Worm (Caenorhabditis elegans) whole organism, midembryonic: ENCODE data around the gene irld-67.

Experiments
- T22C8.4 ChIP-seq: fragments of 200-800 bp; sonication (Bioruptor generic); IDR thresholded peaks from 2 replicates; pipeline ENCODE4 v1.3.6; 2022; ENCODE audit warnings: missing genetic modification characterization, missing compliant biosample characterization
- cog-1 ChIP-seq: sonication (generic microtip); optimal IDR thresholded peaks from 2 replicates; lab custom pipeline; 2016; ENCODE audit warnings: missing genetic modification characterization, missing compliant biosample characterization
- flt-1 ChIP-seq: fragments of 200-800 bp; sonication (Bioruptor generic); IDR thresholded peaks from 2 replicates; pipeline ENCODE4 v1.3.6; 2022; ENCODE audit warnings: missing genetic modification characterization, missing compliant biosample characterization
- klf-2 ChIP-seq: fragments of 200-800 bp; sonication (Bioruptor generic); conservative IDR thresholded peaks from 2 replicates; pipeline ENCODE4 v1.3.6; 2022; ENCODE audit warnings: missing genetic modification reagents, missing genetic modification characterization, missing compliant biosample characterization
- med-1 ChIP-seq: sonication (generic microtip); optimal IDR thresholded peaks from 2 replicates; lab custom pipeline; 2017; ENCODE audit warnings: missing genetic modification characterization, mild to moderate bottlenecking, missing compliant biosample characterization, antibody characterized with exemption, missing genetic modification reagents; ENCODE audit not compliant: insufficient read depth
- ref-1 ChIP-seq: fragments of 200-800 bp; sonication (Bioruptor generic); conservative IDR thresholded peaks from 2 replicates; pipeline ENCODE4 v1.3.6; 2022; ENCODE audit warnings: missing genetic modification reagents, missing genetic modification characterization, missing compliant biosample characterization
- tab-1 ChIP-seq: fragments of 200-800 bp; sonication (Bioruptor generic); IDR thresholded peaks from 2 replicates; pipeline ENCODE4 v1.3.6; 2022; ENCODE audit warnings: missing genetic modification characterization, missing compliant biosample characterization
- ztf-23 ChIP-seq: fragments of 200-800 bp; sonication (Bioruptor generic); IDR thresholded peaks from 2 replicates; pipeline ENCODE4 v1.3.6; 2022; ENCODE audit warnings: missing genetic modification reagents, missing genetic modification characterization, missing compliant biosample characterization
- ztf-29 ChIP-seq: fragments of 200-800 bp; sonication (Bioruptor generic); IDR thresholded peaks from 2 replicates; pipeline ENCODE4 v1.3.6; 2022; ENCODE audit warnings: missing genetic modification reagents, missing genetic modification characterization, missing compliant biosample characterization

irld-67 gene

ce11 chrII:2963619-2964018 lies 29.4 kb upstream of the irld-67 start:
- TF ChIP-seq cog-1 (tag; lab: Kevin White, UChicago) (no peak), ref-1 (GFP tag; lab: Robert Waterston, UW) (no peak), T22C8.4 (GFP tag; lab: Robert Waterston, UW) (no peak), klf-2 (no peak), ztf-23 (GFP tag; lab: Robert Waterston, UW) (no peak), tab-1 (GFP tag; lab: Robert Waterston, UW) (no peak), flt-1 (GFP tag; lab: Robert Waterston, UW) (no peak), med-1 (GFP tag; lab: Kevin White, UChicago) (no peak)

ce11 chrII:2962531-2963164 lies 28.4 kb upstream of the irld-67 start:
- no peak for TF ChIP-seq ztf-29
- TF ChIP-seq klf-2 = no peak
- no peak for TF ChIP-seq tab-1 (GFP tag; lab: Robert Waterston, UW)
- TF ChIP-seq T22C8.4 (GFP tag; lab: Robert Waterston, UW) = no peak
- TF ChIP-seq ztf-23 (GFP tag; lab: Robert Waterston, UW) = no peak
- TF ChIP-seq ref-1 (GFP tag; lab: Robert Waterston, UW) = no peak
- no peak for TF ChIP-seq med-1 (GFP tag; lab: Kevin White, UChicago)
- TF ChIP-seq cog-1 (tag; lab: Kevin White, UChicago) = no peak
- no peak for TF ChIP-seq flt-1 (GFP tag; lab: Robert Waterston, UW)

- no peak for TF ChIP-seq klf-2
- TF ChIP-seq ztf-29 = no peak
- no peak for TF ChIP-seq ztf-23 (GFP tag; lab: Robert Waterston, UW)
- no peak for TF ChIP-seq T22C8.4 (GFP tag; lab: Robert Waterston, UW)
Measured at ce11 chrII:2958308-2958707, 24.1 kb upstream of the irld-67 start, which contains the start of gene srw-60. srw-60 (plus strand) TSS chrII:2958608.

- TF ChIP-seq tab-1 (GFP tag; lab: Robert Waterston, UW) = no peak
- TF ChIP-seq flt-1 (GFP tag; lab: Robert Waterston, UW) = no peak
- no peak for TF ChIP-seq med-1 (GFP tag; lab: Kevin White, UChicago)
- TF ChIP-seq ztf-29 = no peak
- no peak for TF ChIP-seq ztf-23 (GFP tag; lab: Robert Waterston, UW)
- TF ChIP-seq T22C8.4 (GFP tag; lab: Robert Waterston, UW) = no peak
- TF ChIP-seq cog-1 (tag; lab: Kevin White, UChicago) = no peak
- TF ChIP-seq klf-2 = no peak
- TF ChIP-seq ref-1 (GFP tag; lab: Robert Waterston, UW) = no peak
Measured at ce11 chrII:2955656-2956115, 21.4 kb upstream of the irld-67 start, which contains the start of gene irld-48. irld-48 (plus strand) TSS chrII:2956065.

- no peak for TF ChIP-seq cog-1 (tag; lab: Kevin White, UChicago)
- no peak for TF ChIP-seq klf-2
Measured at ce11 chrII:2952629-2953028, 18.4 kb upstream of the irld-67 start, which contains the start of gene irld-51. irld-51 (minus strand) TSS chrII:2952729.

- TF ChIP-seq ref-1 (GFP tag; lab: Robert Waterston, UW) (no peak), flt-1 (GFP tag; lab: Robert Waterston, UW) (no peak), tab-1 (GFP tag; lab: Robert Waterston, UW) (no peak), T22C8.4 (GFP tag; lab: Robert Waterston, UW) (no peak), med-1 (GFP tag; lab: Kevin White, UChicago) (no peak), ztf-23 (GFP tag; lab: Robert Waterston, UW) (no peak), ztf-29 (no peak), klf-2 (no peak), cog-1 (tag; lab: Kevin White, UChicago) (no peak)
Measured at ce11 chrII:2948614-2949013, 14.4 kb upstream of the irld-67 start.

- TF ChIP-seq cog-1 (tag; lab: Kevin White, UChicago) = no peak
Measured at ce11 chrII:2946438-2946837, 12.2 kb upstream of the irld-67 start, which contains the start of gene srw-79. srw-79 (plus strand) TSS chrII:2946738.

- no peak for TF ChIP-seq ztf-23 (GFP tag; lab: Robert Waterston, UW)
- no peak for TF ChIP-seq ztf-29
- no peak for TF ChIP-seq med-1 (GFP tag; lab: Kevin White, UChicago)
- no peak for TF ChIP-seq klf-2
- TF ChIP-seq flt-1 (GFP tag; lab: Robert Waterston, UW) = no peak
- no peak for TF ChIP-seq cog-1 (tag; lab: Kevin White, UChicago)
- no peak for TF ChIP-seq ref-1 (GFP tag; lab: Robert Waterston, UW)
- no peak for TF ChIP-seq T22C8.4 (GFP tag; lab: Robert Waterston, UW)
- no peak for TF ChIP-seq tab-1 (GFP tag; lab: Robert Waterston, UW)
Measured at ce11 chrII:2943966-2944365, 9.7 kb upstream of the irld-67 start, which contains the start of the genes irld-50 and irld-49. irld-50 (minus strand) TSS chrII:2944066. irld-49 (plus strand) TSS chrII:2944176.

- no peak for TF ChIP-seq ztf-23 (GFP tag; lab: Robert Waterston, UW)
- no peak for TF ChIP-seq ztf-29
- no peak for TF ChIP-seq flt-1 (GFP tag; lab: Robert Waterston, UW)
- no peak for TF ChIP-seq med-1 (GFP tag; lab: Kevin White, UChicago)
- no peak for TF ChIP-seq T22C8.4 (GFP tag; lab: Robert Waterston, UW)
- no peak for TF ChIP-seq cog-1 (tag; lab: Kevin White, UChicago)
- no peak for TF ChIP-seq klf-2
Measured at ce11 chrII:2940747-2941146, 6.5 kb upstream of the irld-67 start, which contains the start of gene irld-66. irld-66 (minus strand) TSS chrII:2940847.

ce11 chrII:2939681-2940080 lies 5.4 kb upstream of the irld-67 start:
- TF ChIP-seq T22C8.4 (GFP tag; lab: Robert Waterston, UW) (no peak), flt-1 (GFP tag; lab: Robert Waterston, UW) (no peak), cog-1 (tag; lab: Kevin White, UChicago) (no peak), ref-1 (GFP tag; lab: Robert Waterston, UW) (no peak), klf-2 (no peak)
